Worm (Caenorhabditis elegans): ENCODE measurements around the gene hch-1.
A peak's percentile ranks its signal among the peaks of the same experiment; 100 is the strongest.

The hch-1 gene

DNA sequence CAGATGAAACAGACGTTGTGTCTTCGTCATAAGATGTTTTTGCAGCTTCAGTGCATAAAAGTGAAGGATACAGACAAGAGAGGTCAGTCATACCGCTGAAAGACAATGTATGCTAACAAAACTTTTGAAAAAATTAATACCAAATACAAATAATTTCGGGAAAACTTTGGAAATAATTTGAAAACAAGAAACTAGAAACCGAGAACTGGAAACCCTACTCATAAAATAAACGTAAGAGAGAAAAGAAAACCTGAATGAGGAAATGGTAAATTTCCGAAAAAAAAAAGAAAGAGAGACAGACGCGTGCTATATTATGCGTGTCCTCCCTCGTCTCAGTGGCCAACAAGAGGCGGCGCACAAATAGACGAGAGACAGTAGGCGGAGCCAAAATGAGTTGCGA is 6.9 kb downstream of the hch-1 start, which contains the start of gene sox-3 (continued):
- TF ChIP-seq pax-3 (tag; optimal IDR thresholded peaks at IDR 0.05) = no peak

DNA sequence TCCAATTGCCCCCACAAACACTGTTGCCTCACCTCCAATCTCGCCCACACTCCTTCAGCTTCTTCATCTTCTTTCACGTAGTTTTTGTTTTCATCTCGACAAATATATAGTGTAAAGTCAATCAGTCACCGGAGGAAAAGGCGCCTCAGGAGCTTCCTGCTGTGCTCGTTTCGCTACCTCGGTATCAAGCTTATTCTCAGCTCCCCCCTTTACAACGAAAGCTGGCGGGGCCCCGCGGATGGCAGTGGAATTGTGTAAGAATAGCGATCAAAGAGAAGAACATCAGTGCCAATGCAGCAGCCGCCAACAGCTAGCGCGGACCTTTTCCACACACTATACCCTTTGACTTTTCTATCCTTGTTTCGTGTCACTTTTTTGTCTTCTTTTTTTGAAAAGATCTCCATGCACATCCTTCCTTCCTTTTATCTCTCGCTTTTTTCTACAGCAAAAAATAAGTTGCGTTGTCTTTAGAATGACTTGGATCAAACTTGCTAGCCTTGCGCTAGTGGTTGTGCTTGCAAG is 15.3 kb downstream of the hch-1 start, which contains the start of gene csq-1:
Gene csq-1 (plus strand): TSS at position 472 of the 522 bp plus-strand sequence.
- TF ChIP-seq fkh-10 (GFP tag; optimal IDR thresholded peaks at IDR 0.05) (peak; percentile 31), pag-3 (tag; optimal IDR thresholded peaks at IDR 0.05; ENCODE audit: borderline replicate concordance, insufficient read depth) (peak; percentile 89), rnt-1 (tag; optimal IDR thresholded peaks at IDR 0.05) (peak; percentile 59), nhr-71 (tag; optimal IDR thresholded peaks at IDR 0.05) (peak; percentile 45), snu-23 (GFP tag; optimal IDR thresholded peaks at IDR 0.05) (peak; percentile 22), dpl-1 (GFP tag; optimal IDR thresholded peaks at IDR 0.05) (no peak), efl-1 (optimal IDR thresholded peaks at IDR 0.05) (no peak), efl-1 (GFP tag; optimal IDR thresholded peaks at IDR 0.05 in 1 of 2) (peak in 1 of 2 experiments; percentile 86), lin-14 (GFP tag; optimal IDR thresholded peaks at IDR 0.05) (peak; percentile 82), nhr-19 (GFP tag; conservative IDR thresholded peaks at IDR 0.05) (peak; percentile 30), grh-1 (GFP tag; IDR thresholded peaks at IDR 0.05) (no peak)

DNA sequence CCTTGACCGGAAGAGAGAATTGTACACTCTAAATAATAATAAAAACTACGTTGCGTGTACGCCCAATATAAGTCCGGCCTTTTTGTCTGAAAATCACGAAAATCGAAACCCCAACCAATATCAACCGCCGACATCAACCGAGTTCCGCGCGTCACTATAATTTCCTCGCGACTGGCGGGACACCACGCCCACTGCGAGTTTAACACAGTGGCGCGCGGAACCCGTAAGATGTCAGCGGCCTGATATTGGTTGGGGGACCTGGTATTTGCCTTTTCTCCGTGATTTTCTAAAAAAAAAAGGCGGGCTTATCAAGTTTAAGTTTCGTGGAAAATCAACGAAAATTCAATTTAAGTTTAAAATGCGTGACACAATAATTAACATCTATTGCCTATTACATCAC is 19.3 kb downstream of the hch-1 start:
- TF ChIP-seq efl-1 (optimal IDR thresholded peaks at IDR 0.05) = no peak
- peak in 1 of 2 experiments; percentile 6 for TF ChIP-seq efl-1 (GFP tag; optimal IDR thresholded peaks at IDR 0.05 in 1 of 2)
- TF ChIP-seq nhr-19 (GFP tag; conservative IDR thresholded peaks at IDR 0.05) = no peak
- peak; percentile 84 for TF ChIP-seq snpc-4 (tag; optimal IDR thresholded peaks at IDR 0.05)
- TF ChIP-seq rnt-1 (tag; optimal IDR thresholded peaks at IDR 0.05) = peak; percentile 10

ce11 chrX:14678983-14679382 is 20.8 kb downstream of the hch-1 start:
- TF ChIP-seq nhr-71 (tag; optimal IDR thresholded peaks at IDR 0.05) = no peak
- no peak for TF ChIP-seq fkh-8 (tag; optimal IDR thresholded peaks at IDR 0.05)
- TF ChIP-seq egl-27 (tag; optimal IDR thresholded peaks at IDR 0.05) = no peak
- TF ChIP-seq hpl-2 (GFP tag; optimal IDR thresholded peaks at IDR 0.05) = no peak
- TF ChIP-seq ztf-4 (tag; optimal IDR thresholded peaks at IDR 0.05) = no peak
- no peak for TF ChIP-seq lin-39 (tag; optimal IDR thresholded peaks at IDR 0.05)
- no peak for TF ChIP-seq nhr-47 (tag; optimal IDR thresholded peaks at IDR 0.05)
- TF ChIP-seq jun-1 (tag; optimal IDR thresholded peaks at IDR 0.05) = no peak
- no peak for TF ChIP-seq ama-1 (optimal IDR thresholded peaks at IDR 0.05)
- no peak for TF ChIP-seq nhr-19 (GFP tag; conservative IDR thresholded peaks at IDR 0.05)
- no peak for TF ChIP-seq dsc-1 (tag; optimal IDR thresholded peaks at IDR 0.05)
- no peak for TF ChIP-seq aha-1 (tag; optimal IDR thresholded peaks at IDR 0.05)
- no peak for TF ChIP-seq nhr-11 (tag; optimal IDR thresholded peaks at IDR 0.05)
- TF ChIP-seq lin-35 (GFP tag; optimal IDR thresholded peaks at IDR 0.05) = no peak
- TF ChIP-seq alr-1 (tag; optimal IDR thresholded peaks at IDR 0.05; ENCODE audit: borderline replicate concordance) = no peak
- TF ChIP-seq ceh-8 (GFP tag; optimal IDR thresholded peaks at IDR 0.05) = no peak
- no peak for TF ChIP-seq elt-3 (tag; optimal IDR thresholded peaks at IDR 0.05)

DNA sequence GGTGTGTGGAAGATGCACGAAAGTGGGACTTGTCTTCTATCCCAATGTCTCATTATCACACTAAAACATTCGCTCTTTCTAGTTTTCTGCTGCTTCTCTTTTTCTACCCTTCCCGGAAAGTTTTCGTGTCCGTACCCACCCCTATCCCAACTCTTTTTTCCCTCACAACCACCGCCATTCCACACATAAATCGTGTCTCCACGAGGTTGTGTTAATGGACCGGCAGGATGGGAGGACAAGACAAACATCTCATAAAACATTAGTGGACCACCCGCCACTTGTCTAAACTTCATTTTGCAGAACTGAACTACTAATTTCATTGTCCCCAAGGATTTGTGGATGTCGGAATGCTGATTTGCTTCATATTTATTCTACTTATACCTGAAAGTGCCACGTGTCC is 25.7 kb downstream of the hch-1 start, which contains the start of gene slt-1:
Gene slt-1 (plus strand): TSS at position 301 of the 400 bp plus-strand sequence.
- TF ChIP-seq lin-14 (GFP tag; optimal IDR thresholded peaks at IDR 0.05) (no peak), snu-23 (GFP tag; optimal IDR thresholded peaks at IDR 0.05) (peak; percentile 1), nhr-237 (tag; optimal IDR thresholded peaks at IDR 0.05) (no peak), unc-98 (GFP tag; IDR thresholded peaks at IDR 0.05) (no peak), nhr-71 (tag; optimal IDR thresholded peaks at IDR 0.05) (peak; percentile 27), skn-1 (tag; optimal IDR thresholded peaks at IDR 0.05) (no peak), hpl-2 (GFP tag; optimal IDR thresholded peaks at IDR 0.05) (no peak), lsy-2 (tag; optimal IDR thresholded peaks at IDR 0.05) (no peak), pqm-1 (tag; optimal IDR thresholded peaks at IDR 0.05) (no peak), xbp-1 (tag; optimal IDR thresholded peaks at IDR 0.05) (no peak), aha-1 (tag; optimal IDR thresholded peaks at IDR 0.05) (no peak), lir-3 (tag; optimal IDR thresholded peaks at IDR 0.05; ENCODE audit: poor library complexity) (no peak)
